Fruit fly (Drosophila melanogaster): ENCODE results near the gene C1GalTA.
A peak's percentile ranks its signal among the peaks of the same experiment; 100 is the strongest.

The C1GalTA gene

DNA sequence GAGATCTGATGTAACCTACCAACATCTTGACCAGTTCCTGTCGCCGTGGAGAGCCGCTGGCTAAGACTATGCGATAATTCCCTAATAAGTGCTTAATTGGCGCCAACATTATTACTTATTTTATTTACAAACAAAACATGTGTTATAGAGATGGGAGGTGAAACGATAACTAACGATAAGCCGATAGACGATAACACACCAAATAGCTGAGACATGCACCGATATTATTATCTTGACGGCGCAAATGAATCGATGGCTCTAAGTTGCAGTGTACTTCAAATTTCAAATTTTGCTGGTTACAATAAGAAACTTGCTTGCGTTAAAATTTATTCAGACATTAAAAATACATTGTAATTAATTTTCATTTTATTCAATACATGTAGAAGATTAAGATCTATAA is 7.9 kb downstream of the C1GalTA start, which contains the start of gene CG9515 (continued):
- TF ChIP-seq Drgx (GFP tag; IDR thresholded peaks at IDR 0.05) (no peak), tll (GFP tag; optimal IDR thresholded peaks at IDR 0.05) (no peak), Jarid2 (GFP tag; optimal IDR thresholded peaks at IDR 0.05) (no peak), chm (GFP tag; IDR thresholded peaks at IDR 0.05) (no peak), CG10462 (GFP tag; optimal IDR thresholded peaks at IDR 0.05) (no peak), Dip3 (GFP tag; optimal IDR thresholded peaks at IDR 0.05) (no peak), CG1602 (GFP tag; optimal IDR thresholded peaks at IDR 0.05) (no peak), dpn (GFP tag; optimal IDR thresholded peaks at IDR 0.05) (no peak), CG7928 (GFP tag; optimal IDR thresholded peaks at IDR 0.05) (no peak), HmgZ (tag; optimal IDR thresholded peaks at IDR 0.05) (peak; percentile 81), CG3163 (GFP tag; optimal IDR thresholded peaks at IDR 0.05) (no peak), Doc2 (GFP tag; IDR thresholded peaks at IDR 0.05) (no peak), CG11456 (GFP tag; IDR thresholded peaks at IDR 0.05) (no peak), peb (GFP tag; IDR thresholded peaks at IDR 0.05) (no peak), CG14860 (GFP tag; IDR thresholded peaks at IDR 0.05; ENCODE audit: partially characterized antibody) (peak; percentile 93), CG17802 (tag; optimal IDR thresholded peaks at IDR 0.05) (no peak), CG4424 (GFP tag; optimal IDR thresholded peaks at IDR 0.05) (no peak), twi (tag; optimal IDR thresholded peaks at IDR 0.05) (peak; percentile 38), CG6813 (GFP tag; optimal IDR thresholded peaks at IDR 0.05) (no peak), CG3995 (GFP tag; optimal IDR thresholded peaks at IDR 0.05) (no peak), sens-2 (GFP tag; IDR thresholded peaks at IDR 0.05) (no peak), aop (GFP tag; IDR thresholded peaks at IDR 0.05) (no peak), D19A (tag; optimal IDR thresholded peaks at IDR 0.05) (no peak), GATAe (GFP tag; conservative IDR thresholded peaks at IDR 0.05) (no peak), CG30403 (GFP tag; optimal IDR thresholded peaks at IDR 0.05) (no peak), CG31441 (GFP tag; IDR thresholded peaks at IDR 0.05) (no peak), Deaf1 (tag; optimal IDR thresholded peaks at IDR 0.05) (no peak), chif (GFP tag; optimal IDR thresholded peaks at IDR 0.05) (no peak), CG34422 (GFP tag; IDR thresholded peaks at IDR 0.05) (no peak), toy (GFP tag; IDR thresholded peaks at IDR 0.05) (no peak), CG6175 (GFP tag; IDR thresholded peaks at IDR 0.05) (no peak), lola (GFP tag; optimal IDR thresholded peaks at IDR 0.05) (no peak), oc (tag; optimal IDR thresholded peaks at IDR 0.05) (peak; percentile 4), CG12236 (GFP tag; optimal IDR thresholded peaks at IDR 0.05) (no peak), kay (GFP tag; optimal IDR thresholded peaks at IDR 0.05) (no peak), tin (GFP tag; optimal IDR thresholded peaks at IDR 0.05) (no peak), CG17359 (tag; optimal IDR thresholded peaks at IDR 0.05) (no peak), jing (GFP tag; optimal IDR thresholded peaks at IDR 0.05) (no peak), chinmo (GFP tag; IDR thresholded peaks at IDR 0.05; ENCODE audit: partially characterized antibody) (peak; percentile 97), trh (GFP tag; optimal IDR thresholded peaks at IDR 0.05) (no peak), Stat92E (GFP tag; optimal IDR thresholded peaks at IDR 0.05) (no peak), CG3726 (GFP tag; IDR thresholded peaks at IDR 0.05) (no peak), CG7839 (tag; optimal IDR thresholded peaks at IDR 0.05) (no peak), cato (GFP tag; optimal IDR thresholded peaks at IDR 0.05; ENCODE audit: borderline replicate concordance) (no peak), CG12769 (tag; optimal IDR thresholded peaks at IDR 0.05) (peak; percentile 14), schlank (tag; optimal IDR thresholded peaks at IDR 0.05) (no peak), Neu2 (GFP tag; optimal IDR thresholded peaks at IDR 0.05; ENCODE audit: borderline replicate concordance) (no peak), BEAF-32 (GFP tag; optimal IDR thresholded peaks at IDR 0.05) (peak; percentile 59), E2f1 (GFP tag; IDR thresholded peaks at IDR 0.05) (no peak), croc (GFP tag; conservative IDR thresholded peaks at IDR 0.05) (no peak), fu2 (GFP tag; optimal IDR thresholded peaks at IDR 0.05) (no peak)

Data from whole organism, embryonic.